Fruit fly (Drosophila melanogaster) whole organism, embryonic: Measurements from ENCODE around the gene CG15629.
A peak's percentile ranks its signal among the peaks of the same experiment; 100 is the strongest.

Experiments
- ATbp ChIP-seq: fragments of 200-800 bp; sonication (Bioruptor generic); optimal IDR thresholded peaks from 2 replicates; lab custom pipeline; 2017; ENCODE audit warnings: missing biosample characterization, mild to moderate bottlenecking, missing genetic modification characterization, missing genetic modification reagents
- CG11696 ChIP-seq: fragments of 200-800 bp; sonication (Bioruptor generic); IDR thresholded peaks from 2 replicates; pipeline ENCODE4 v1.3.6; 2022; ENCODE audit warnings: missing biosample characterization, missing genetic modification characterization
- CG12769 ChIP-seq: fragments of 200-800 bp; sonication (Bioruptor generic); optimal IDR thresholded peaks from 2 replicates; lab custom pipeline; 2019; ENCODE audit warnings: missing biosample characterization, mild to moderate bottlenecking, missing genetic modification characterization, moderate library complexity
- CG15514 ChIP-seq: fragments of 200-800 bp; sonication (Bioruptor generic); optimal IDR thresholded peaks from 3 replicates; lab custom pipeline; 2017; ENCODE audit warnings: missing biosample characterization, missing genetic modification characterization, mild to moderate bottlenecking, moderate library complexity, missing genetic modification reagents
- CG15601 ChIP-seq: fragments of 200-800 bp; sonication (Bioruptor generic); optimal IDR thresholded peaks from 3 replicates; lab custom pipeline; 2019; ENCODE audit warnings: missing biosample characterization, mild to moderate bottlenecking, missing genetic modification characterization, moderate library complexity
- CG1647 ChIP-seq: fragments of 200-800 bp; sonication (Bioruptor generic); optimal IDR thresholded peaks from 3 replicates; lab custom pipeline; 2016; ENCODE audit warnings: missing biosample characterization, missing genetic modification characterization
- CG16815 ChIP-seq: fragments of 200-800 bp; sonication (Bioruptor generic); optimal IDR thresholded peaks from 3 replicates; lab custom pipeline; 2017; ENCODE audit warnings: missing biosample characterization, mild to moderate bottlenecking, missing genetic modification characterization
- CG1792 ChIP-seq: fragments of 200-800 bp; sonication (Bioruptor generic); optimal IDR thresholded peaks from 2 replicates; lab custom pipeline; 2016; ENCODE audit warnings: missing biosample characterization, missing genetic modification characterization
- CG18476 ChIP-seq: fragments of 200-800 bp; sonication (Bioruptor generic); optimal IDR thresholded peaks from 2 replicates; lab custom pipeline; 2016; ENCODE audit warnings: missing biosample characterization, mild to moderate bottlenecking, missing genetic modification characterization
- CG18764 ChIP-seq: fragments of 200-800 bp; sonication (Bioruptor generic); optimal IDR thresholded peaks from 3 replicates; lab custom pipeline; 2016; ENCODE audit warnings: missing biosample characterization, missing genetic modification characterization
- CG30020 ChIP-seq: fragments of 200-800 bp; optimal IDR thresholded peaks from 2 replicates; lab custom pipeline; 2019; ENCODE audit warnings: missing biosample characterization, mild to moderate bottlenecking, missing genetic modification characterization, moderate library complexity
- CG30403 ChIP-seq: fragments of 200-800 bp; sonication (Bioruptor generic); optimal IDR thresholded peaks from 3 replicates; lab custom pipeline; 2016; ENCODE audit warnings: missing biosample characterization, missing genetic modification characterization
- CG3065 ChIP-seq: fragments of 200-800 bp; sonication (Bioruptor generic); optimal IDR thresholded peaks from 2 replicates; lab custom pipeline; 2016; ENCODE audit warnings: missing biosample characterization, missing genetic modification characterization
- CG3163 ChIP-seq: fragments of 200-800 bp; sonication (Bioruptor generic); optimal IDR thresholded peaks from 3 replicates; lab custom pipeline; 2016; ENCODE audit warnings: missing biosample characterization, missing genetic modification characterization
- CG32772 ChIP-seq: fragments of 200-800 bp; sonication (Bioruptor generic); IDR thresholded peaks from 2 replicates; pipeline ENCODE4 v1.3.6; 2022; ENCODE audit warnings: missing biosample characterization, missing genetic modification characterization
- CG33557 ChIP-seq: fragments of 200-800 bp; sonication (Bioruptor generic); optimal IDR thresholded peaks from 2 replicates; lab custom pipeline; 2019; ENCODE audit warnings: missing biosample characterization, mild to moderate bottlenecking, missing genetic modification characterization, moderate library complexity
- CG4360 ChIP-seq: fragments of 200-800 bp; sonication (Bioruptor generic); IDR thresholded peaks from 2 replicates; pipeline ENCODE4 v1.3.6; 2022; ENCODE audit warnings: missing biosample characterization, missing genetic modification characterization
- CG6272 ChIP-seq: fragments of 200-800 bp; sonication (Bioruptor generic); IDR thresholded peaks from 2 replicates; pipeline ENCODE4 v1.3.6; 2022; ENCODE audit warnings: missing biosample characterization, missing genetic modification characterization
- CG6689 ChIP-seq: fragments of 200-800 bp; sonication (Bioruptor generic); IDR thresholded peaks from 2 replicates; pipeline ENCODE4 v1.3.6; 2022; ENCODE audit warnings: missing biosample characterization, missing genetic modification characterization
- CG6765 ChIP-seq: fragments of 200-800 bp; sonication (Bioruptor generic); optimal IDR thresholded peaks from 3 replicates; lab custom pipeline; 2017; ENCODE audit warnings: missing biosample characterization, mild to moderate bottlenecking, missing genetic modification characterization
- CG7556 ChIP-seq: fragments of 200-800 bp; sonication (Bioruptor generic); optimal IDR thresholded peaks from 2 replicates; lab custom pipeline; 2017; ENCODE audit warnings: missing biosample characterization, mild to moderate bottlenecking, missing genetic modification characterization
- CG8281 ChIP-seq: fragments of 200-800 bp; sonication (Bioruptor generic); optimal IDR thresholded peaks from 2 replicates; lab custom pipeline; 2018; ENCODE audit warnings: missing biosample characterization, mild to moderate bottlenecking, missing genetic modification characterization, moderate library complexity
- CG9797 ChIP-seq: fragments of 200-800 bp; sonication (Bioruptor generic); optimal IDR thresholded peaks from 3 replicates; lab custom pipeline; 2018; ENCODE audit warnings: missing biosample characterization, mild to moderate bottlenecking, missing genetic modification characterization
- CG9932 ChIP-seq: fragments of 200-800 bp; sonication (Bioruptor generic); IDR thresholded peaks from 2 replicates; pipeline ENCODE4 v1.3.6; 2022; ENCODE audit warnings: missing biosample characterization, missing genetic modification characterization
- CTCF ChIP-seq: fragments of 200-800 bp; sonication (Bioruptor generic); optimal IDR thresholded peaks from 2 replicates; lab custom pipeline; 2017; ENCODE audit warnings: missing biosample characterization, mild to moderate bottlenecking, missing genetic modification characterization, moderate library complexity
- Chrac-16 ChIP-seq: fragments of 200-800 bp; sonication (Bioruptor generic); optimal IDR thresholded peaks from 3 replicates; lab custom pipeline; 2016; ENCODE audit warnings: missing biosample characterization, missing genetic modification characterization
- Ets65A ChIP-seq: fragments of 200-800 bp; sonication (Bioruptor generic); peaks from one replicate; lab custom pipeline; 2016; ENCODE audit warnings: missing biosample characterization, missing genetic modification characterization
- GATAe ChIP-seq: fragments of 200-800 bp; sonication (Bioruptor generic); conservative IDR thresholded peaks from 2 replicates; pipeline ENCODE4 v1.3.6; 2022; ENCODE audit warnings: missing biosample characterization, missing genetic modification characterization
- H15 ChIP-seq: fragments of 200-800 bp; sonication (Bioruptor generic); IDR thresholded peaks from 3 replicates; pipeline ENCODE4 v1.3.6; 2022; ENCODE audit warnings: missing biosample characterization, missing genetic modification characterization
- Hr51 ChIP-seq, 2 experiments: fragments of 200-800 bp; sonication (Bioruptor generic); optimal IDR thresholded peaks; 2 replicates in 1 of 2; 3 replicates in 1 of 2; lab custom pipeline; 2016 to 2018; ENCODE audit warnings: missing biosample characterization in 2 of 2, missing genetic modification characterization in 2 of 2, mild to moderate bottlenecking in 1 of 2, moderate library complexity in 1 of 2
- Scr ChIP-seq: fragments of 200-800 bp; sonication (Bioruptor generic); IDR thresholded peaks from 2 replicates; pipeline ENCODE4 v1.3.6; 2022; ENCODE audit warnings: missing biosample characterization, missing genetic modification characterization; ENCODE audit not compliant: partially characterized antibody
- Sry-β ChIP-seq: fragments of 200-800 bp; sonication (Bioruptor generic); optimal IDR thresholded peaks from 2 replicates; lab custom pipeline; 2018; ENCODE audit warnings: missing biosample characterization, mild to moderate bottlenecking, missing genetic modification characterization, moderate library complexity
- Sry-δ ChIP-seq: fragments of 200-800 bp; sonication (Bioruptor generic); optimal IDR thresholded peaks from 2 replicates; lab custom pipeline; 2016; ENCODE audit warnings: missing biosample characterization, missing genetic modification characterization
- ap ChIP-seq: fragments of 200-800 bp; sonication (Bioruptor generic); IDR thresholded peaks from 2 replicates; pipeline ENCODE4 v1.3.6; 2022; ENCODE audit warnings: missing biosample characterization, missing genetic modification characterization
- bcd ChIP-seq: fragments of 200-800 bp; sonication (Bioruptor generic); optimal IDR thresholded peaks from 2 replicates; lab custom pipeline; 2017; ENCODE audit warnings: missing biosample characterization, mild to moderate bottlenecking, missing genetic modification characterization
- dati ChIP-seq: fragments of 200-800 bp; sonication (Bioruptor generic); IDR thresholded peaks from 2 replicates; pipeline ENCODE4 v1.3.6; 2022; ENCODE audit warnings: missing biosample characterization, missing genetic modification characterization
- disco-r ChIP-seq: fragments of 200-800 bp; sonication (Bioruptor generic); optimal IDR thresholded peaks from 2 replicates; lab custom pipeline; 2016; ENCODE audit warnings: missing biosample characterization, missing genetic modification characterization
- dpn ChIP-seq, 2 experiments: fragments of 200-800 bp; sonication (Bioruptor generic); optimal IDR thresholded peaks; 3 replicates each; lab custom pipeline; 2016; ENCODE audit warnings: missing biosample characterization in 2 of 2, missing genetic modification characterization in 2 of 2
- en ChIP-seq: fragments of 200-800 bp; sonication (Bioruptor generic); optimal IDR thresholded peaks from 2 replicates; lab custom pipeline; 2016; ENCODE audit warnings: missing biosample characterization, missing genetic modification characterization
- exex ChIP-seq: fragments of 200-800 bp; sonication (Bioruptor generic); optimal IDR thresholded peaks from 4 replicates; lab custom pipeline; 2018; ENCODE audit warnings: missing biosample characterization, mild to moderate bottlenecking, missing genetic modification characterization, moderate library complexity
- fu2 ChIP-seq: fragments of 200-800 bp; sonication (Bioruptor generic); optimal IDR thresholded peaks from 2 replicates; lab custom pipeline; 2016; ENCODE audit warnings: missing biosample characterization, missing genetic modification characterization
- hbn ChIP-seq: fragments of 200-800 bp; sonication (Bioruptor generic); IDR thresholded peaks from 2 replicates; pipeline ENCODE4 v1.3.6; 2022; ENCODE audit warnings: missing biosample characterization, missing genetic modification characterization; ENCODE audit not compliant: partially characterized antibody
- insv ChIP-seq, 2 experiments: fragments of 200-800 bp; sonication (Bioruptor generic); optimal IDR thresholded peaks; 3 replicates each; lab custom pipeline; 2016 to 2018; ENCODE audit warnings: missing biosample characterization in 2 of 2, missing genetic modification characterization in 2 of 2
- jumu ChIP-seq: fragments of 200-800 bp; sonication (Bioruptor generic); optimal IDR thresholded peaks from 3 replicates; lab custom pipeline; 2016; ENCODE audit warnings: missing biosample characterization, missing genetic modification characterization
- otp ChIP-seq: fragments of 200-800 bp; sonication (Bioruptor generic); IDR thresholded peaks from 3 replicates; pipeline ENCODE4, ENCODE4 v1.3.6; 2022; ENCODE audit warnings: missing biosample characterization, missing genetic modification characterization
- pita ChIP-seq: fragments of 200-800 bp; sonication (Bioruptor generic); optimal IDR thresholded peaks from 2 replicates; lab custom pipeline; 2017; ENCODE audit warnings: missing biosample characterization, mild to moderate bottlenecking, missing genetic modification characterization
- row ChIP-seq: fragments of 200-800 bp; sonication (Bioruptor generic); IDR thresholded peaks from 3 replicates; pipeline ENCODE4 v1.3.6; 2022; ENCODE audit warnings: missing biosample characterization, missing genetic modification characterization
- sisA ChIP-seq: fragments of 200-800 bp; sonication (Bioruptor generic); IDR thresholded peaks from 2 replicates; pipeline ENCODE4 v1.3.6; 2022; ENCODE audit warnings: missing biosample characterization, missing genetic modification characterization
- slou ChIP-seq: fragments of 200-800 bp; sonication (Bioruptor generic); optimal IDR thresholded peaks from 3 replicates; lab custom pipeline; 2016; ENCODE audit warnings: missing biosample characterization, missing genetic modification characterization
- ssp ChIP-seq: fragments of 200-800 bp; sonication (Bioruptor generic); IDR thresholded peaks from 2 replicates; pipeline ENCODE4 v1.3.6; 2022; ENCODE audit warnings: missing biosample characterization, missing genetic modification characterization
- ttk ChIP-seq: fragments of 200-800 bp; sonication (Bioruptor generic); IDR thresholded peaks from 2 replicates; pipeline ENCODE4 v2.1.2; 2022; ENCODE audit warnings: missing biosample characterization, missing genetic modification characterization

CG15629 gene

DNA sequence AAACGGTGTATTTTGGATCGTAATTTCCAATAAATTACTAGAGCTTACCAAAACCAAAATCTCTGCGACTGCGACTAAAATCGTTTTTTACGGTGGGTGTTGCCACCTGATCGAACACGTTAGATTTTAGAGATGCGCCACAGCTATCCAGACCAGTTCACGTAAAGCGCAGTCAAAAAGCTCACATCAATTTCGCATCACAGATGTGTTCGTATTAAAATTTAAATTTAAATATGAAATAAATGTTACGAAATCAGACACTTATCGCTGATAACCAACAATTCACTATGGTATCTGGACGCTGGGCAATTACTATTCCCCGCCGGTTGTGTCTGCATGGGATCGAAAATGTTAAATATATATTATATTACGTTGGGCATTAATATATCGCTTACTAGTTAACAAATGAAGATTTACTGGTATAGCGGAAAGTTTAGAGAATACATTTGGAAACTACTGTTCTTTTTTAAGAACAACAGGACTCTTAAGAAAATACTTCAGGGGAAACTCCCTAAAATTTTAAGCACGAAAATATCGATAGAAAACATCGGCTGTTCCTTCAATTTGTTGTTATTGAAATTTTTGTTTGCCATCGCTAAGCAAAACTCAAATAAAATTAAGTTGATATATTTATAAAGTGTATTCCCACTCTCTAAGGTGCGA, 34.5 kb downstream of the CG15629 start, which contains the start of the genes mxt and CG11927 (continued):
- peak; percentile 31 for TF ChIP-seq CG1647 (GFP tag; lab: Kevin White, UChicago)
- peak; percentile 92 for TF ChIP-seq Scr (GFP tag; lab: Robert Waterston, UW)
- no peak for TF ChIP-seq ATbp
- TF ChIP-seq CG3163 (GFP tag; lab: Kevin White, UChicago) = peak; percentile 15
- TF ChIP-seq H15 (GFP tag; lab: Robert Waterston, UW) = peak; percentile 38; the same call in 1 of the 3 replicates
- TF ChIP-seq CG30403 = peak; percentile 76
- peak; percentile 55; the same call in 1 of the 2 replicates for TF ChIP-seq CG6272 (GFP tag; lab: Robert Waterston, UW)
- TF ChIP-seq Chrac-16 (GFP tag; lab: Kevin White, UChicago) = peak; percentile 61
- peak; percentile 88 for TF ChIP-seq Sry-β
- peak; percentile 94 for TF ChIP-seq CG15514
- TF ChIP-seq CG12769 (tag; lab: Kevin White, UChicago) = no peak
- TF ChIP-seq Sry-δ = peak; percentile 85
- no peak for TF ChIP-seq GATAe (GFP tag; lab: Robert Waterston, UW)
- TF ChIP-seq disco-r (GFP tag; lab: Kevin White, UChicago) = no peak
- TF ChIP-seq dati (GFP tag; lab: Robert Waterston, UW) = no peak
- peak; percentile 60 for TF ChIP-seq ssp
- no peak for TF ChIP-seq insv (GFP tag; optimal IDR thresholded peaks at IDR 0.05; lab: Kevin White, UChicago)
- TF ChIP-seq CG4360 (GFP tag; lab: Robert Waterston, UW) = no peak
- peak; percentile 87 for TF ChIP-seq hbn
- TF ChIP-seq CG32772 (GFP tag; lab: Robert Waterston, UW) = 0 out of 2 replicates have a peak, but pooled peaks have one; percentile 26
- TF ChIP-seq CG9932 (GFP tag; lab: Robert Waterston, UW) = peak; percentile 85
- TF ChIP-seq exex (tag; lab: Kevin White, UChicago) = no peak
- TF ChIP-seq CG11696 (GFP tag; lab: Robert Waterston, UW) = no peak
- TF ChIP-seq CG18476 (GFP tag; lab: Kevin White, UChicago) = peak; percentile 34
- TF ChIP-seq CG16815 (GFP tag; lab: Kevin White, UChicago) = no peak
- peak; percentile 51 for TF ChIP-seq sisA (GFP tag; lab: Robert Waterston, UW)
- TF ChIP-seq CG3065 (GFP tag; lab: Kevin White, UChicago) = no peak
- 0 out of 2 replicates have a peak, but pooled peaks have one; percentile 28 for TF ChIP-seq CG6689
- peak; percentile 44 for TF ChIP-seq CG30020 (tag; lab: Kevin White, UChicago)
- peak; percentile 4 for TF ChIP-seq CTCF (GFP tag; lab: Kevin White, UChicago)
- TF ChIP-seq slou (GFP tag; lab: Kevin White, UChicago) = no peak
- no peak for TF ChIP-seq CG33557 (GFP tag; lab: Kevin White, UChicago)
- TF ChIP-seq CG18764 (GFP tag; lab: Kevin White, UChicago) = peak; percentile 37
- peak in 1 of 2 experiments; percentile 45 for TF ChIP-seq Hr51 (GFP tag; optimal IDR thresholded peaks at IDR 0.05; lab: Kevin White, UChicago)
- no peak for TF ChIP-seq ttk (GFP tag; lab: Robert Waterston, UW)
- peak; percentile 13 for TF ChIP-seq Ets65A
- no peak for TF ChIP-seq pita (GFP tag; lab: Kevin White, UChicago)
- peak; percentile 80 for TF ChIP-seq row
- no peak for TF ChIP-seq en (GFP tag; lab: Kevin White, UChicago)
- TF ChIP-seq CG1792 (GFP tag; lab: Kevin White, UChicago) = peak; percentile 15
- TF ChIP-seq CG9797 = no peak
- peak; percentile 24 for TF ChIP-seq fu2 (GFP tag; lab: Kevin White, UChicago)
- TF ChIP-seq jumu = no peak
- TF ChIP-seq CG7556 (GFP tag; lab: Kevin White, UChicago) = no peak
- TF ChIP-seq ap (GFP tag; lab: Robert Waterston, UW) = no peak
- peak; percentile 58 to 60 for TF ChIP-seq dpn (GFP tag; optimal IDR thresholded peaks at IDR 0.05; lab: Kevin White, UChicago)
- TF ChIP-seq CG15601 = peak; percentile 10
- TF ChIP-seq CG8281 (tag; lab: Kevin White, UChicago) = no peak
- TF ChIP-seq otp (GFP tag; lab: Robert Waterston, UW) = 0 out of 3 replicates have a peak, but pooled peaks have one; percentile 15
- no peak for TF ChIP-seq bcd
- TF ChIP-seq CG6765 (GFP tag; lab: Kevin White, UChicago) = no peak
